Worm (Caenorhabditis elegans) whole organism, L1 larva: ENCODE data around the gene parp-2.

Source experiments
- alr-1 ChIP-seq: fragments of 200-800 bp; sonication (Bioruptor generic); optimal IDR thresholded peaks from 2 replicates; lab custom pipeline; 2018; ENCODE audit warnings: borderline replicate concordance, mild to moderate bottlenecking, missing genetic modification characterization, missing compliant biosample characterization
- ama-1 ChIP-seq: fragments of 150-350 bp; optimal IDR thresholded peaks from 2 replicates; lab custom pipeline; 2014
- ceh-63 ChIP-seq: fragments of 200-800 bp; sonication (Bioruptor generic); optimal IDR thresholded peaks from 2 replicates; lab custom pipeline; 2018; ENCODE audit warnings: mild to moderate bottlenecking, missing genetic modification characterization, missing compliant biosample characterization
- nhr-237 ChIP-seq: fragments of 150-350 bp; optimal IDR thresholded peaks from 2 replicates; lab custom pipeline; 2014; ENCODE audit warnings: missing biosample characterization, missing genetic modification characterization
- nhr-28 ChIP-seq: fragments of 150-350 bp; optimal IDR thresholded peaks from 2 replicates; lab custom pipeline; 2014; ENCODE audit warnings: missing biosample characterization, missing genetic modification characterization
- nhr-84 ChIP-seq: sonication (generic microtip); optimal IDR thresholded peaks from 2 replicates; lab custom pipeline; 2017; ENCODE audit warnings: missing biosample characterization, missing genetic modification characterization
- unc-130 ChIP-seq: fragments of 150-350 bp; optimal IDR thresholded peaks from 2 replicates; lab custom pipeline; 2017; ENCODE audit warnings: missing biosample characterization, missing genetic modification characterization, inconsistent platforms
- unc-30 ChIP-seq: sonication (generic microtip); optimal IDR thresholded peaks from 2 replicates; lab custom pipeline; 2017; ENCODE audit warnings: missing biosample characterization, missing genetic modification characterization
- unc-62 ChIP-seq: fragments of 150-350 bp; optimal IDR thresholded peaks from 2 replicates; lab custom pipeline; 2014; ENCODE audit warnings: missing biosample characterization, missing genetic modification reagents, missing genetic modification characterization
- zag-1 ChIP-seq: fragments of 150-350 bp; optimal IDR thresholded peaks from 2 replicates; lab custom pipeline; 2014; ENCODE audit warnings: missing biosample characterization, missing genetic modification characterization

ce11 chrII:9605336-9605735 is 12.5 kb downstream of the parp-2 start, which contains the start of gene nhr-19:
- TF ChIP-seq nhr-84 (tag; lab: Kevin White, UChicago) (no peak), unc-62 (GFP tag; lab: Kevin White, UChicago) (no peak), nhr-237 (tag; lab: Kevin White, UChicago) (no peak), nhr-28 (tag; lab: Kevin White, UChicago) (no peak), ama-1 (lab: Kevin White, UChicago) (peak; percentile 9), alr-1 (no peak), ceh-63 (GFP tag; lab: Kevin White, UChicago) (no peak), unc-30 (tag; lab: Kevin White, UChicago) (no peak), unc-130 (no peak), zag-1 (tag; lab: Kevin White, UChicago) (no peak)
